Worm (Caenorhabditis elegans) whole organism, late embryonic: ENCODE results near the gene ncx-2.

Experiments used
- ceh-9 ChIP-seq: sonication (generic microtip); optimal IDR thresholded peaks from 2 replicates; lab custom pipeline; 2016; ENCODE audit warnings: mild to moderate bottlenecking, missing genetic modification characterization, inconsistent platforms, missing compliant biosample characterization
- elt-2 ChIP-seq: sonication (generic microtip); optimal IDR thresholded peaks from 2 replicates; lab custom pipeline; 2016; ENCODE audit warnings: missing genetic modification reagents, missing genetic modification characterization, missing compliant biosample characterization
- eyg-1 ChIP-seq: sonication (generic microtip); optimal IDR thresholded peaks from 2 replicates; lab custom pipeline; 2016; ENCODE audit warnings: missing genotype, missing genetic modification characterization, missing compliant biosample characterization
- gmeb-2 ChIP-seq: sonication (generic microtip); optimal IDR thresholded peaks from 2 replicates; lab custom pipeline; 2016; ENCODE audit warnings: missing genetic modification characterization, inconsistent platforms, missing compliant biosample characterization
- hlh-30 ChIP-seq: sonication (generic microtip); optimal IDR thresholded peaks from 2 replicates; lab custom pipeline; 2017; ENCODE audit warnings: antibody characterized with exemption, missing genetic modification characterization, missing compliant biosample characterization; ENCODE audit not compliant: insufficient read depth
- nfya-1 ChIP-seq: sonication (generic microtip); optimal IDR thresholded peaks from 2 replicates; lab custom pipeline; 2017; ENCODE audit warnings: missing genetic modification characterization, mild to moderate bottlenecking, missing compliant biosample characterization, antibody characterized with exemption, moderate library complexity
- nhr-11 ChIP-seq: fragments of 150-350 bp; optimal IDR thresholded peaks from 2 replicates; lab custom pipeline; 2014; ENCODE audit warnings: missing biosample characterization, missing genetic modification characterization
- pag-3 ChIP-seq: sonication (generic microtip); optimal IDR thresholded peaks from 2 replicates; lab custom pipeline; 2016; ENCODE audit warnings: missing compliant biosample characterization, missing genetic modification characterization, borderline replicate concordance
- pat-9 ChIP-seq: fragments of 200-800 bp; sonication (Bioruptor generic); optimal IDR thresholded peaks from 2 replicates; lab custom pipeline; 2018; ENCODE audit warnings: mild to moderate bottlenecking, missing genetic modification characterization, moderate library complexity, missing compliant biosample characterization
- pqm-1 ChIP-seq: sonication (generic microtip); optimal IDR thresholded peaks from 2 replicates; lab custom pipeline; 2016; ENCODE audit warnings: missing genetic modification characterization, missing compliant biosample characterization
- ttx-3 ChIP-seq: sonication (generic microtip); optimal IDR thresholded peaks from 2 replicates; lab custom pipeline; 2016; ENCODE audit warnings: missing genetic modification reagents, missing genetic modification characterization, missing compliant biosample characterization
- unc-42 ChIP-seq: sonication (generic microtip); optimal IDR thresholded peaks from 2 replicates; lab custom pipeline; 2016; ENCODE audit warnings: missing genotype, missing genetic modification characterization, missing compliant biosample characterization

ce11 chrV:5259448-5259847 lies 44.0 kb upstream of the ncx-2 start, which contains the start of gene srt-70:
- TF ChIP-seq hlh-30 (no peak), pat-9 (tag; lab: Kevin White, UChicago) (no peak), eyg-1 (tag; lab: Kevin White, UChicago) (no peak), pag-3 (no peak), gmeb-2 (tag; lab: Kevin White, UChicago) (no peak), ceh-9 (tag; lab: Kevin White, UChicago) (no peak), ttx-3 (tag; lab: Kevin White, UChicago) (no peak), nfya-1 (tag; lab: Kevin White, UChicago) (no peak), nhr-11 (tag; lab: Kevin White, UChicago) (no peak), elt-2 (tag; lab: Kevin White, UChicago) (no peak), pqm-1 (tag; lab: Kevin White, UChicago) (no peak), unc-42 (no peak)
